Worm (Caenorhabditis elegans): ENCODE data around the gene F57B9.1.
A peak's percentile ranks its signal among the peaks of the same experiment; 100 is the strongest.

The F57B9.1 gene

DNA sequence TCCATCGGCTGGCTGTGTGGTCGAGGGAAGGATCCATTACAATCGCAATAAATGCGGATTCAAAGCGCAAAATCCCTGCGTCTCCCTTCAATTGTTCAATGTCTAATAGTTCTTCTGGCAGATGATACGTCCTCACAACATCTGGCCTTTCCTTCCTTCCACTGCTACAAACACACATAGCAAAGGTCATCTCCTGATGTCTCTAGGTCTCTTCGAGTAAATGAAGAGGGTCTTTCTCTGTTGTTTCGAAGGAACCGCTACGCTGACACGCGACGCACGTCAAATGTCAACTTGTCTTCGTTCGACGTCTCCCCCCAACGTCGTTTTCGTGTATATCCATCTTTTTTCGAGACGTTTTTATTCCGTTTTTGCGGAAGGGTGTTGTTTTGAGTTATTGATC is 17.0 kb downstream of the F57B9.1 start (continued):
- TF ChIP-seq nhr-237 (tag; optimal IDR thresholded peaks at IDR 0.05), result no peak

- TF ChIP-seq ceh-83 (GFP tag; optimal IDR thresholded peaks at IDR 0.05), result no peak
Observed at ce11 chrIII:6979584-6979983, 17.7 kb downstream of the F57B9.1 start, which contains the start of gene ceh-20. ceh-20 (plus strand) TSS chrIII:6979884.

ce11 chrIII:6981989-6982553 is 20.2 kb downstream of the F57B9.1 start, which contains the start of gene F31E3.6:
F31E3.6 (plus strand) TSS chrIII:6982081.
- peak; percentile 35 for TF ChIP-seq lsy-2 (tag; optimal IDR thresholded peaks at IDR 0.05)

DNA sequence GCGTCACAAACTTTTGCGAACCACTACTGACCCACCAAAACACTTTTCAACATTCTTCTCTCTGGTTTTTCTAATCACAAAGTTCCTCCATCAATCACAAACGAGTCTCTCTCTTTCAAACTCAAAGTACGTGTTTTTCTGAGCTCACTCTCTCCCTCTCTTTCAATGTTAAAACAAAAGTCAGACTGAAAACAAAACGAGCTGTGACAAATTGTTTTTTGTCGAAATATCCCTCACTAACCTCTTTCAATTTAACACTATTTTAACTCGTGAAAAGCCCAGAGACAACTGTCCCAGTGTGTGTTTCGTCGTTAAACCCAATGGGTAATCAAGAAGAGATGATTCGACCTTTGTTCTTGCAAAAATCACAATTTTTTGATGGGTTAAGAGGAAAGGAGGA is 26.2 kb downstream of the F57B9.1 start:
- TF ChIP-seq ham-2 (GFP tag; optimal IDR thresholded peaks at IDR 0.05) (no peak), hlh-1 (tag; optimal IDR thresholded peaks at IDR 0.05) (peak; percentile 52), lin-13 (tag; optimal IDR thresholded peaks at IDR 0.05) (no peak), unc-62 (GFP tag; optimal IDR thresholded peaks at IDR 0.05) (peak; percentile 50)

DNA sequence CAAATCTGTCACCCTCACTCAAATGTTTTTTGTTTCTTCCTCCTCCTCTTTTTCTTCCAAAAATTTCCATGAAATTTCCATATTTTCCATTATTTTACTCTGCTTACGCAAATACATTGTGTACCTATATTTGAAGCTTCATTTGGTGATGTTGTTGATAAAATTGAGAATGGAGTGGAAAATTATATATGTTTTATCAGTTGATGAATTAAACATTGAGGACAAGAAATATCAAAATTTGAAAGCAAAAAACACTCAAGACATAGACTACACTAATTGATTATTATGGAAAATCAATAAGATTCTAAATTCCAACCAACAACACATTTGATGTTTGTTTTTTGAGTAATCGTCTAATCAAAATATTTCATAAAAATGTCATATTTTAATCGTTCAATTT is 27.3 kb downstream of the F57B9.1 start:
- TF ChIP-seq zip-8 (tag; optimal IDR thresholded peaks at IDR 0.05) (no peak), lin-32 (GFP tag; optimal IDR thresholded peaks at IDR 0.05) (no peak), elt-3 (tag; optimal IDR thresholded peaks at IDR 0.05) (no peak), ceh-43 (GFP tag; optimal IDR thresholded peaks at IDR 0.05) (no peak), sptf-1 (tag; optimal IDR thresholded peaks at IDR 0.05) (no peak), unc-62 (GFP tag; optimal IDR thresholded peaks at IDR 0.05) (no peak), pha-4 (tag; optimal IDR thresholded peaks at IDR 0.05) (no peak), nhr-12 (tag; optimal IDR thresholded peaks at IDR 0.05) (no peak), unc-120 (tag; optimal IDR thresholded peaks at IDR 0.05; ENCODE audit: poor library complexity, severe bottlenecking) (no peak), snpc-4 (tag; optimal IDR thresholded peaks at IDR 0.05) (no peak), ztf-11 (tag; optimal IDR thresholded peaks at IDR 0.05) (no peak), blmp-1 (tag; optimal IDR thresholded peaks at IDR 0.05) (no peak)

ce11 chrIII:6989900-6990299 is 28.0 kb downstream of the F57B9.1 start, which contains the start of gene prk-1:
prk-1 (plus strand) TSS chrIII:6990168.
- TF ChIP-seq mab-5 (tag; optimal IDR thresholded peaks at IDR 0.05) (no peak), unc-62 (GFP tag; optimal IDR thresholded peaks at IDR 0.05) (no peak), nhr-28 (tag; optimal IDR thresholded peaks at IDR 0.05) (no peak), ceh-43 (GFP tag; optimal IDR thresholded peaks at IDR 0.05) (no peak), unc-120 (tag; optimal IDR thresholded peaks at IDR 0.05; ENCODE audit: poor library complexity, severe bottlenecking) (no peak), M03D4.4 (tag; optimal IDR thresholded peaks at IDR 0.05) (no peak), sptf-1 (tag; optimal IDR thresholded peaks at IDR 0.05) (no peak)

DNA sequence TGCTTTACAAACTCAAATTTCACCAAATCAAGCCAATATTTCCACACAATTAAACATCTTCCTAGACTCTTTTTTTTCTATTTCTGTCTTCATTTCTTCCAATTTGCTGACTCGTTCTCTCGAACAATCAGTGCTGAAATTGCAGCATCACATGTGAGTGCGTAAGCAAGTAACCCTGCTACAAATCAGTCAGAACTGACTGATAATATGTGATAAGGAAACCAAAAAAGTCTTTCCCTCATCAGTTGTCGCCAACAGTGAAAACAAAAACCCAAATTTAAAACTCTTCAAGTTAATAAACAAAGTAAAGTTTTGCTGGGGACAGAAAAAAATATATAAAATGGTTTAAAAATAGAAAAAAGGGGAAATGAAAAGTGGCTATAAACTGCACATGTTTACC is 29.6 kb downstream of the F57B9.1 start:
- TF ChIP-seq unc-120 (tag; optimal IDR thresholded peaks at IDR 0.05; ENCODE audit: poor library complexity, severe bottlenecking) (no peak), lsy-2 (tag; optimal IDR thresholded peaks at IDR 0.05) (no peak), blmp-1 (tag; optimal IDR thresholded peaks at IDR 0.05) (no peak), tbx-8 (GFP tag; optimal IDR thresholded peaks at IDR 0.05) (no peak), nhr-2 (tag; optimal IDR thresholded peaks at IDR 0.05) (no peak), lin-13 (tag; optimal IDR thresholded peaks at IDR 0.05) (no peak), ceh-39 (tag; optimal IDR thresholded peaks at IDR 0.05) (no peak), mep-1 (tag; optimal IDR thresholded peaks at IDR 0.05) (no peak), zip-8 (tag; optimal IDR thresholded peaks at IDR 0.05) (no peak), snpc-4 (tag; optimal IDR thresholded peaks at IDR 0.05) (no peak), sptf-1 (tag; optimal IDR thresholded peaks at IDR 0.05) (no peak)

ce11 chrIII:6992496-6992895 is 30.6 kb downstream of the F57B9.1 start:
- no peak for TF ChIP-seq lin-32 (GFP tag; optimal IDR thresholded peaks at IDR 0.05)
- TF ChIP-seq ceh-39 (tag; optimal IDR thresholded peaks at IDR 0.05), result no peak
- TF ChIP-seq mep-1 (tag; optimal IDR thresholded peaks at IDR 0.05), result no peak

Data from whole organism, mixed stage, embryonic.